Fruit fly (Drosophila melanogaster): ENCODE results near the gene H15.
A peak's percentile ranks its signal among the peaks of the same experiment; 100 is the strongest.

The H15 gene

DNA sequence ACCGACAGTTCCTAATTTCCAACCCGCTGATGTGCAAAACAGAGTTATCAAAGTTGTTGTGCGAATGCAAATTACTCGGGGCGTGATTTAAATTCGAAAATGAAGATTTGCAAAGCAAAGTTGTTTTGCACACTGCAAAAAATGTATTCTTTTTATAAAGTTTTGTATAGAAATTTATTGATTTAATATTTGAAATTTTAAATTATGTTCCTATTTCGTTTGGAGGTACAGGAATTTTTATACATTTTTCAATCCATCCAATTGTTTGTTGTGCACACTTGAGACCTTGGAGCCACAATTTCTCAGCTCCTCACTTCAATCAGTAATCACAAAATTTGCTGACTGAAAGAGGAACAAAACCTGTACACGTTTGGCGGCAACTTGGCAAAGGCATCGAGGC, 29.1 kb upstream of the H15 start:
- TF ChIP-seq CG7368 (GFP tag; optimal IDR thresholded peaks at IDR 0.05) (no peak), CG11762 (GFP tag; optimal IDR thresholded peaks at IDR 0.05; ENCODE audit: insufficient read depth) (no peak), CG10631 (GFP tag; optimal IDR thresholded peaks at IDR 0.05) (no peak), esn (GFP tag; optimal IDR thresholded peaks at IDR 0.05) (peak; percentile 31), CG4318 (GFP tag; optimal IDR thresholded peaks at IDR 0.05) (no peak), OdsH (GFP tag; optimal IDR thresholded peaks at IDR 0.05) (no peak), vri (GFP tag; optimal IDR thresholded peaks at IDR 0.05) (no peak), CG6808 (GFP tag; optimal IDR thresholded peaks at IDR 0.05) (no peak), Smox (GFP tag; optimal IDR thresholded peaks at IDR 0.05) (peak; percentile 25), CG8119 (GFP tag; IDR thresholded peaks at IDR 0.05) (no peak), Sox15 (GFP tag; optimal IDR thresholded peaks at IDR 0.05) (no peak), topi (GFP tag; optimal IDR thresholded peaks at IDR 0.05) (peak; percentile 8), Gug (GFP tag; IDR thresholded peaks at IDR 0.05) (no peak), fd59A (GFP tag; optimal IDR thresholded peaks at IDR 0.05) (no peak), Eip75B (GFP tag; optimal IDR thresholded peaks at IDR 0.05) (no peak), CG6163 (GFP tag; IDR thresholded peaks at IDR 0.05) (peak; percentile 43; the same call in 1 of the 3 replicates), Hr39 (GFP tag; optimal IDR thresholded peaks at IDR 0.05) (no peak), pdm3 (GFP tag; optimal IDR thresholded peaks at IDR 0.05) (no peak), Hr4 (GFP tag; optimal IDR thresholded peaks at IDR 0.05) (no peak), CG11294 (GFP tag; IDR thresholded peaks at IDR 0.05) (no peak), CG9139 (GFP tag; optimal IDR thresholded peaks at IDR 0.05) (no peak), Met (GFP tag; optimal IDR thresholded peaks at IDR 0.05) (peak; percentile 21), dac (GFP tag; optimal IDR thresholded peaks at IDR 0.05) (no peak), net (GFP tag; optimal IDR thresholded peaks at IDR 0.05) (no peak), spab (GFP tag; optimal IDR thresholded peaks at IDR 0.05) (no peak), Ets21C (GFP tag; optimal IDR thresholded peaks at IDR 0.05) (no peak), Eip78C (GFP tag) (peak; percentile 54), CG3032 (tag; optimal IDR thresholded peaks at IDR 0.05) (no peak), CG8319 (GFP tag; optimal IDR thresholded peaks at IDR 0.05) (no peak), CG16779 (tag; optimal IDR thresholded peaks at IDR 0.05) (no peak), CG10669 (GFP tag; optimal IDR thresholded peaks at IDR 0.05) (no peak), CG34406 (GFP tag; optimal IDR thresholded peaks at IDR 0.05) (no peak), CG8632 (GFP tag; optimal IDR thresholded peaks at IDR 0.05) (no peak), Ets96B (tag; optimal IDR thresholded peaks at IDR 0.05) (no peak), cyc (GFP tag; optimal IDR thresholded peaks at IDR 0.05) (no peak), CG15336 (GFP tag; IDR thresholded peaks at IDR 0.05) (no peak), achi (GFP tag; optimal IDR thresholded peaks at IDR 0.05) (no peak), Lpt (GFP tag; optimal IDR thresholded peaks at IDR 0.05) (no peak), CG6792 (GFP tag; optimal IDR thresholded peaks at IDR 0.05) (no peak), Eip93F (GFP tag; optimal IDR thresholded peaks at IDR 0.05) (no peak), ss (GFP tag; optimal IDR thresholded peaks at IDR 0.05) (no peak), Hr38 (GFP tag; optimal IDR thresholded peaks at IDR 0.05) (no peak), salr (GFP tag; optimal IDR thresholded peaks at IDR 0.05) (no peak), svp (GFP tag) (peak; percentile 75), CG6276 (GFP tag; optimal IDR thresholded peaks at IDR 0.05) (no peak), Sox14 (GFP tag; optimal IDR thresholded peaks at IDR 0.05) (no peak), Blimp-1 (GFP tag; optimal IDR thresholded peaks at IDR 0.05) (no peak), lz (GFP tag; optimal IDR thresholded peaks at IDR 0.05) (no peak), eg (GFP tag; IDR thresholded peaks at IDR 0.05) (no peak)

Measured in whole organism, prepupa.